Worm (Caenorhabditis elegans) whole organism, L1 larva: ENCODE results near the gene F57G4.11.

Source experiments
- C34B4.2 ChIP-seq: sonication (generic microtip); optimal IDR thresholded peaks from 2 replicates; lab custom pipeline; 2017; ENCODE audit warnings: mild to moderate bottlenecking, missing genetic modification characterization, missing compliant biosample characterization
- Y116A8C.19 ChIP-seq: sonication (generic microtip); optimal IDR thresholded peaks from 2 replicates; lab custom pipeline; 2016; ENCODE audit warnings: missing compliant biosample characterization, missing genetic modification characterization, borderline replicate concordance
- aha-1 ChIP-seq: fragments of 150-350 bp; optimal IDR thresholded peaks from 2 replicates; lab custom pipeline; 2014; ENCODE audit warnings: missing biosample characterization, missing genetic modification characterization
- ama-1 ChIP-seq: fragments of 150-350 bp; optimal IDR thresholded peaks from 2 replicates; lab custom pipeline; 2014
- ceh-63 ChIP-seq: fragments of 200-800 bp; sonication (Bioruptor generic); optimal IDR thresholded peaks from 2 replicates; lab custom pipeline; 2018; ENCODE audit warnings: mild to moderate bottlenecking, missing genetic modification characterization, missing compliant biosample characterization
- ceh-88 ChIP-seq: fragments of 200-800 bp; sonication (Bioruptor generic); IDR thresholded peaks from 2 replicates; pipeline ENCODE4 v1.3.6; 2022; ENCODE audit warnings: missing genetic modification characterization, missing compliant biosample characterization
- efl-1 ChIP-seq, 4 experiments: fragments of 150-350 bp; optimal IDR thresholded peaks in 3 of 4; peaks in 1 of 4; 1 replicate in 1 of 4; 2 replicates in 3 of 4; lab custom pipeline; 2014; ENCODE audit warnings: missing biosample characterization in 2 of 4, missing genetic modification characterization in 2 of 4, missing genetic modification reagents in 2 of 4
- efl-3 ChIP-seq: fragments of 200-800 bp; sonication (Bioruptor generic); optimal IDR thresholded peaks from 2 replicates; lab custom pipeline; 2018; ENCODE audit warnings: mild to moderate bottlenecking, missing genetic modification characterization, missing compliant biosample characterization
- egl-27 ChIP-seq, 2 experiments: fragments of 150-350 bp in 1 of 2; sonication (generic microtip); optimal IDR thresholded peaks; 3 replicates each; lab custom pipeline; 2017 to 2018; ENCODE audit warnings: missing biosample characterization in 2 of 2, missing genetic modification characterization in 2 of 2, missing genetic modification reagents in 2 of 2
- ets-5 ChIP-seq: fragments of 200-800 bp; sonication (Bioruptor generic); IDR thresholded peaks from 2 replicates; pipeline ENCODE4 v1.3.6; 2022; ENCODE audit warnings: missing genetic modification characterization, missing compliant biosample characterization
- fkh-4 ChIP-seq: sonication (generic microtip); optimal IDR thresholded peaks from 2 replicates; lab custom pipeline; 2016; ENCODE audit warnings: missing compliant biosample characterization, missing genetic modification characterization, borderline replicate concordance
- grh-1 ChIP-seq: fragments of 200-800 bp; sonication (Bioruptor generic); IDR thresholded peaks from 2 replicates; pipeline ENCODE4 v1.3.6; 2022; ENCODE audit warnings: missing genetic modification reagents, missing genetic modification characterization, missing compliant biosample characterization
- hlh-4 ChIP-seq: sonication (generic microtip); optimal IDR thresholded peaks from 2 replicates; lab custom pipeline; 2016; ENCODE audit warnings: mild to moderate bottlenecking, missing genetic modification characterization, missing compliant biosample characterization
- irx-1 ChIP-seq: sonication (generic microtip); optimal IDR thresholded peaks from 2 replicates; lab custom pipeline; 2016; ENCODE audit warnings: missing genetic modification characterization, missing compliant biosample characterization
- jun-1 ChIP-seq: fragments of 150-350 bp; optimal IDR thresholded peaks from 2 replicates; lab custom pipeline; 2014; ENCODE audit warnings: missing biosample characterization, missing genetic modification reagents, missing genetic modification characterization
- lin-13 ChIP-seq: fragments of 150-350 bp; optimal IDR thresholded peaks from 2 replicates; lab custom pipeline; 2014; ENCODE audit warnings: missing biosample characterization, missing genetic modification reagents, missing genetic modification characterization
- lin-15B ChIP-seq: fragments of 150-350 bp; sonication (generic microtip); optimal IDR thresholded peaks from 3 replicates; lab custom pipeline; 2014; ENCODE audit warnings: missing biosample characterization, missing genetic modification characterization
- lin-35 ChIP-seq, 2 experiments: fragments of 150-350 bp; optimal IDR thresholded peaks; 2 replicates each; lab custom pipeline; 2014; ENCODE audit warnings: missing biosample characterization in 2 of 2, missing genetic modification characterization in 2 of 2, missing genetic modification reagents in 2 of 2
- lin-39 ChIP-seq: fragments of 150-350 bp; optimal IDR thresholded peaks from 2 replicates; lab custom pipeline; 2014; ENCODE audit warnings: missing biosample characterization, missing genetic modification reagents, missing genetic modification characterization
- lir-3 ChIP-seq: sonication (generic microtip); optimal IDR thresholded peaks from 2 replicates; lab custom pipeline; 2016; ENCODE audit warnings: mild to moderate bottlenecking, missing genetic modification characterization, moderate library complexity, missing compliant biosample characterization; ENCODE audit not compliant: poor library complexity
- nhr-11 ChIP-seq: fragments of 150-350 bp; optimal IDR thresholded peaks from 2 replicates; lab custom pipeline; 2014; ENCODE audit warnings: missing biosample characterization, missing genetic modification characterization
- nhr-12 ChIP-seq: sonication (generic microtip); optimal IDR thresholded peaks from 2 replicates; lab custom pipeline; 2017; ENCODE audit warnings: missing biosample characterization, missing genetic modification characterization
- nhr-28 ChIP-seq: fragments of 150-350 bp; optimal IDR thresholded peaks from 2 replicates; lab custom pipeline; 2014; ENCODE audit warnings: missing biosample characterization, missing genetic modification characterization
- nhr-77 ChIP-seq: fragments of 150-350 bp; optimal IDR thresholded peaks from 2 replicates; lab custom pipeline; 2014; ENCODE audit warnings: missing biosample characterization, missing genetic modification characterization
- nhr-84 ChIP-seq: sonication (generic microtip); optimal IDR thresholded peaks from 2 replicates; lab custom pipeline; 2017; ENCODE audit warnings: missing biosample characterization, missing genetic modification characterization
- nhr-85 ChIP-seq: sonication (generic microtip); peaks from one replicate; lab custom pipeline; 2016; ENCODE audit warnings: missing genetic modification characterization, inconsistent platforms, missing compliant biosample characterization
- nhr-90 ChIP-seq: sonication (generic microtip); optimal IDR thresholded peaks from 2 replicates; lab custom pipeline; 2016; ENCODE audit warnings: mild to moderate bottlenecking, missing genetic modification characterization, missing compliant biosample characterization; ENCODE audit not compliant: poor library complexity
- pag-3 ChIP-seq: sonication (generic microtip); optimal IDR thresholded peaks from 2 replicates; lab custom pipeline; 2017; ENCODE audit warnings: missing genetic modification characterization, mild to moderate bottlenecking, missing compliant biosample characterization, antibody characterized with exemption, borderline replicate concordance; ENCODE audit not compliant: insufficient read depth
- rnt-1 ChIP-seq: sonication (generic microtip); optimal IDR thresholded peaks from 2 replicates; lab custom pipeline; 2016; ENCODE audit warnings: mild to moderate bottlenecking, missing genetic modification characterization, moderate library complexity, missing compliant biosample characterization
- skn-1 ChIP-seq: fragments of 150-350 bp; optimal IDR thresholded peaks from 2 replicates; lab custom pipeline; 2014; ENCODE audit warnings: missing biosample characterization, missing genetic modification characterization
- sox-4 ChIP-seq: sonication (generic microtip); optimal IDR thresholded peaks from 2 replicates; lab custom pipeline; 2016; ENCODE audit warnings: missing genetic modification characterization, missing compliant biosample characterization
- sptf-1 ChIP-seq: fragments of 150-350 bp; optimal IDR thresholded peaks from 2 replicates; lab custom pipeline; 2014; ENCODE audit warnings: missing biosample characterization, missing genetic modification characterization
- tbx-2 ChIP-seq: sonication (generic microtip); optimal IDR thresholded peaks from 2 replicates; lab custom pipeline; 2016; ENCODE audit warnings: missing genetic modification characterization, missing compliant biosample characterization
- unc-130 ChIP-seq: fragments of 150-350 bp; optimal IDR thresholded peaks from 2 replicates; lab custom pipeline; 2017; ENCODE audit warnings: missing biosample characterization, missing genetic modification characterization, inconsistent platforms
- vab-15 ChIP-seq: sonication (generic microtip); optimal IDR thresholded peaks from 2 replicates; lab custom pipeline; 2017; ENCODE audit warnings: missing genotype, mild to moderate bottlenecking, missing genetic modification characterization, missing compliant biosample characterization
- zag-1 ChIP-seq: fragments of 150-350 bp; optimal IDR thresholded peaks from 2 replicates; lab custom pipeline; 2014; ENCODE audit warnings: missing biosample characterization, missing genetic modification characterization
- ztf-4 ChIP-seq: fragments of 150-350 bp; optimal IDR thresholded peaks from 2 replicates; lab custom pipeline; 2014; ENCODE audit warnings: missing biosample characterization, missing genetic modification characterization

The F57G4.11 gene

ce11 chrV:17668531-17668930 lies 43.5 kb downstream of the F57G4.11 start, which contains the start of gene str-89:
str-89 (plus strand) TSS chrV:17668831.
- TF ChIP-seq lin-13 (GFP tag; lab: Kevin White, UChicago) = no peak
- no peak for TF ChIP-seq skn-1 (tag; lab: Kevin White, UChicago)
- TF ChIP-seq lin-39 = no peak
- TF ChIP-seq ets-5 (GFP tag; lab: Robert Waterston, UW) = no peak
- no peak for TF ChIP-seq aha-1
- TF ChIP-seq sptf-1 (tag; lab: Kevin White, UChicago) = no peak
- TF ChIP-seq nhr-11 (tag; lab: Kevin White, UChicago) = no peak
- no peak for TF ChIP-seq egl-27 (tag; optimal IDR thresholded peaks at IDR 0.05; lab: Kevin White, UChicago)
- TF ChIP-seq sox-4 (tag; lab: Kevin White, UChicago) = no peak

DNA sequence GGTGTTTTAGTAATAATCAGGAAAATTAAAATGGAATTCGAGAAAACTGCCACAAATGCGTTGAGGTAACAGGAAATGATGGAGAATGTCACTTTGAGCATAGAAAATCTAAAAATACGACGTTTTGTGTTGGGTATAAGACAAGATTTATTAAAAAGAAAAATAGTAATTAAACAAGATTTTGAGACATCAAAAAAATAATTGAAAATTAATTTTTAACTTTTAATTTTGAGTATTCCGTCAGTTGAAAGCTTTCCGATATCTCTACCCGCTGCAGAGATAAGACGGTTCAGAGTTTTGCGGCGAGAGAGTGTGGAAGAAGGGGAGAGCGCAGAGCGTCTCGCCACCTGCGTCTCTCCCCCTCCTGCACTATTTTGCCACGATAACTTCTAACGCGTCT lies 48.3 kb downstream of the F57G4.11 start, which contains the start of gene str-93:
str-93 (minus strand) TSS at position 101 of the 400 bp plus-strand sequence.
- TF ChIP-seq jun-1 (tag; lab: Kevin White, UChicago) (no peak), C34B4.2 (tag; lab: Kevin White, UChicago) (no peak), fkh-4 (tag; lab: Kevin White, UChicago) (no peak), zag-1 (tag; lab: Kevin White, UChicago) (no peak), efl-3 (GFP tag; lab: Kevin White, UChicago) (no peak), sox-4 (tag; lab: Kevin White, UChicago) (no peak), rnt-1 (no peak), nhr-77 (no peak), lin-35 (GFP tag; optimal IDR thresholded peaks at IDR 0.05; lab: Kevin White, UChicago) (no peak), egl-27 (tag; optimal IDR thresholded peaks at IDR 0.05; lab: Kevin White, UChicago) (no peak), irx-1 (tag; lab: Kevin White, UChicago) (no peak), grh-1 (GFP tag; lab: Robert Waterston, UW) (no peak), vab-15 (no peak), hlh-4 (tag; lab: Kevin White, UChicago) (no peak), ceh-63 (GFP tag; lab: Kevin White, UChicago) (no peak), tbx-2 (tag; lab: Kevin White, UChicago) (no peak), nhr-85 (tag; lab: Kevin White, UChicago) (no peak), unc-130 (tag; lab: Kevin White, UChicago) (no peak)

ce11 chrV:17676553-17676952 lies 51.5 kb downstream of the F57G4.11 start, which contains the start of gene str-92:
str-92 (minus strand) TSS chrV:17676653.
- no peak for TF ChIP-seq lir-3 (tag; lab: Kevin White, UChicago)
- TF ChIP-seq zag-1 (tag; lab: Kevin White, UChicago) = no peak
- TF ChIP-seq nhr-12 (tag; lab: Kevin White, UChicago) = no peak
- TF ChIP-seq ceh-88 (GFP tag; lab: Robert Waterston, UW) = no peak
- TF ChIP-seq ama-1 (lab: Kevin White, UChicago) = no peak
- TF ChIP-seq ztf-4 (tag; lab: Kevin White, UChicago) = no peak
- no peak for TF ChIP-seq pag-3 (tag; lab: Kevin White, UChicago)
- TF ChIP-seq Y116A8C.19 = no peak
- TF ChIP-seq nhr-84 (tag; lab: Kevin White, UChicago) = no peak
- no peak for TF ChIP-seq nhr-28
- TF ChIP-seq efl-1 (optimal IDR thresholded peaks at IDR 0.05; lab: Kevin White, UChicago) = no peak
- TF ChIP-seq efl-1 (GFP tag; optimal IDR thresholded peaks at IDR 0.05 in 1 of 2; lab: Kevin White, UChicago) = no peak
- TF ChIP-seq lin-15B (tag; lab: Kevin White, UChicago) = no peak
- no peak for TF ChIP-seq ets-5 (GFP tag; lab: Robert Waterston, UW)
- no peak for TF ChIP-seq egl-27 (tag; optimal IDR thresholded peaks at IDR 0.05; lab: Kevin White, UChicago)
- TF ChIP-seq irx-1 (tag; lab: Kevin White, UChicago) = no peak
- no peak for TF ChIP-seq nhr-90 (tag; lab: Kevin White, UChicago)
